Worm (Caenorhabditis elegans) whole organism, L3 larva: ENCODE data around the gene Y69A2AR.47.
A peak's percentile ranks its signal among the peaks of the same experiment; 100 is the strongest.

Experiments used
- R02D3.7 ChIP-seq: fragments of 150-350 bp; optimal IDR thresholded peaks from 2 replicates; lab custom pipeline; 2014; ENCODE audit warnings: missing biosample characterization, missing genetic modification characterization
- ZK546.5 ChIP-seq: sonication (generic microtip); optimal IDR thresholded peaks from 2 replicates; lab custom pipeline; 2017; ENCODE audit warnings: missing biosample characterization, missing genetic modification characterization
- aly-2 ChIP-seq: fragments of 150-350 bp; optimal IDR thresholded peaks from 2 replicates; lab custom pipeline; 2014; ENCODE audit warnings: missing biosample characterization, missing genetic modification characterization
- ama-1 ChIP-seq: fragments of 150-350 bp; optimal IDR thresholded peaks from 2 replicates; lab custom pipeline; 2018
- ceh-16 ChIP-seq: sonication (generic microtip); optimal IDR thresholded peaks from 2 replicates; lab custom pipeline; 2017; ENCODE audit warnings: missing biosample characterization, missing genetic modification characterization
- ceh-28 ChIP-seq: fragments of 150-350 bp; optimal IDR thresholded peaks from 2 replicates; lab custom pipeline; 2014; ENCODE audit warnings: missing biosample characterization, missing genetic modification reagents, missing genetic modification characterization
- ceh-82 ChIP-seq: fragments of 150-350 bp; optimal IDR thresholded peaks from 2 replicates; lab custom pipeline; 2014; ENCODE audit warnings: missing biosample characterization, missing genetic modification characterization
- ceh-9 ChIP-seq: sonication (generic microtip); optimal IDR thresholded peaks from 2 replicates; lab custom pipeline; 2018; ENCODE audit warnings: missing biosample characterization, missing genetic modification characterization
- daf-12 ChIP-seq: fragments of 150-350 bp; optimal IDR thresholded peaks from 2 replicates; lab custom pipeline; 2014; ENCODE audit warnings: missing biosample characterization, missing genetic modification reagents, missing genetic modification characterization
- egl-27 ChIP-seq: sonication (generic microtip); optimal IDR thresholded peaks from 4 replicates; lab custom pipeline; 2017; ENCODE audit warnings: missing biosample characterization, missing genetic modification reagents, missing genetic modification characterization
- egl-5 ChIP-seq: fragments of 150-350 bp; optimal IDR thresholded peaks from 2 replicates; lab custom pipeline; 2017; ENCODE audit warnings: missing biosample characterization, missing genetic modification reagents, missing genetic modification characterization, inconsistent platforms
- elt-2 ChIP-seq: sonication (generic microtip); optimal IDR thresholded peaks from 2 replicates; lab custom pipeline; 2016; ENCODE audit warnings: missing genetic modification reagents, mild to moderate bottlenecking, missing genetic modification characterization, missing compliant biosample characterization
- elt-3 ChIP-seq, 3 experiments: fragments of 150-350 bp in 1 of 3; sonication (generic microtip) in 2 of 3; optimal IDR thresholded peaks; 2 replicates in 2 of 3; 4 replicates in 1 of 3; lab custom pipeline; 2014 to 2017; ENCODE audit warnings: missing biosample characterization in 3 of 3, missing genetic modification characterization in 3 of 3
- eor-1 ChIP-seq, 2 experiments: fragments of 150-350 bp; optimal IDR thresholded peaks; 2 replicates each; lab custom pipeline; 2014 to 2018; ENCODE audit warnings: missing biosample characterization in 2 of 2, missing genetic modification characterization in 2 of 2
- fkh-10 ChIP-seq: sonication (generic microtip); optimal IDR thresholded peaks from 2 replicates; lab custom pipeline; 2017; ENCODE audit warnings: missing biosample characterization, missing genetic modification reagents, missing genetic modification characterization
- fkh-2 ChIP-seq: fragments of 150-350 bp; optimal IDR thresholded peaks from 2 replicates; lab custom pipeline; 2014; ENCODE audit warnings: missing biosample characterization, missing genetic modification reagents, missing genetic modification characterization
- fos-1 ChIP-seq: fragments of 150-350 bp; optimal IDR thresholded peaks from 2 replicates; lab custom pipeline; 2014; ENCODE audit warnings: missing biosample characterization, missing genetic modification characterization
- hmg-11 ChIP-seq: sonication (generic microtip); optimal IDR thresholded peaks from 2 replicates; lab custom pipeline; 2016; ENCODE audit warnings: missing genetic modification characterization, missing compliant biosample characterization
- jun-1 ChIP-seq: fragments of 150-350 bp; optimal IDR thresholded peaks from 2 replicates; lab custom pipeline; 2014; ENCODE audit warnings: missing biosample characterization, missing genetic modification reagents, missing genetic modification characterization
- lin-15B ChIP-seq: fragments of 150-350 bp; optimal IDR thresholded peaks from 2 replicates; lab custom pipeline; 2014; ENCODE audit warnings: missing biosample characterization, missing genetic modification characterization
- lin-39 ChIP-seq: fragments of 150-350 bp; optimal IDR thresholded peaks from 2 replicates; lab custom pipeline; 2018; ENCODE audit warnings: missing biosample characterization, missing genetic modification reagents, missing genetic modification characterization
- lsy-12 ChIP-seq: sonication (generic microtip); optimal IDR thresholded peaks from 2 replicates; lab custom pipeline; 2016; ENCODE audit warnings: mild to moderate bottlenecking, missing genetic modification characterization, missing compliant biosample characterization
- mdl-1 ChIP-seq: fragments of 150-350 bp; optimal IDR thresholded peaks from 2 replicates; lab custom pipeline; 2014; ENCODE audit warnings: missing biosample characterization, missing genetic modification characterization
- mml-1 ChIP-seq: fragments of 150-350 bp; sonication (generic microtip); optimal IDR thresholded peaks from 3 replicates; lab custom pipeline; 2014; ENCODE audit warnings: missing biosample characterization, missing genetic modification characterization
- nfya-1 ChIP-seq: sonication (generic microtip); optimal IDR thresholded peaks from 2 replicates; lab custom pipeline; 2017; ENCODE audit warnings: missing genetic modification characterization, mild to moderate bottlenecking, missing compliant biosample characterization, antibody characterized with exemption, moderate library complexity; ENCODE audit not compliant: insufficient read depth
- nhr-11 ChIP-seq: fragments of 150-350 bp; optimal IDR thresholded peaks from 2 replicates; lab custom pipeline; 2014; ENCODE audit warnings: missing biosample characterization, missing genetic modification characterization
- nhr-12 ChIP-seq: fragments of 150-350 bp; optimal IDR thresholded peaks from 2 replicates; lab custom pipeline; 2014; ENCODE audit warnings: missing biosample characterization, missing genetic modification characterization
- nhr-23 ChIP-seq: fragments of 150-350 bp; optimal IDR thresholded peaks from 2 replicates; lab custom pipeline; 2014; ENCODE audit warnings: missing biosample characterization, missing genetic modification reagents, missing genetic modification characterization
- nhr-237 ChIP-seq: fragments of 150-350 bp; optimal IDR thresholded peaks from 2 replicates; lab custom pipeline; 2014; ENCODE audit warnings: missing biosample characterization, missing genetic modification characterization
- nhr-25 ChIP-seq: sonication (generic microtip); optimal IDR thresholded peaks from 2 replicates; lab custom pipeline; 2017; ENCODE audit warnings: missing biosample characterization, missing genetic modification characterization
- nhr-28 ChIP-seq: fragments of 150-350 bp; optimal IDR thresholded peaks from 2 replicates; lab custom pipeline; 2014; ENCODE audit warnings: missing biosample characterization, missing genetic modification characterization
- nhr-43 ChIP-seq: sonication (generic microtip); optimal IDR thresholded peaks from 2 replicates; lab custom pipeline; 2016; ENCODE audit warnings: mild to moderate bottlenecking, missing genetic modification characterization, missing compliant biosample characterization; ENCODE audit not compliant: poor library complexity, severe bottlenecking
- nhr-76 ChIP-seq: fragments of 150-350 bp; sonication (generic microtip); optimal IDR thresholded peaks from 5 replicates; lab custom pipeline; 2014; ENCODE audit warnings: missing biosample characterization, missing genetic modification characterization
- pha-4 ChIP-seq: fragments of 150-350 bp; optimal IDR thresholded peaks from 2 replicates; lab custom pipeline; 2014; ENCODE audit warnings: missing biosample characterization, missing genetic modification reagents, missing genetic modification characterization
- sea-2 ChIP-seq: fragments of 150-350 bp; sonication (generic microtip); optimal IDR thresholded peaks from 4 replicates; lab custom pipeline; 2014; ENCODE audit warnings: missing biosample characterization, missing genetic modification reagents, missing genetic modification characterization
- skn-1 ChIP-seq: fragments of 150-350 bp; optimal IDR thresholded peaks from 2 replicates; lab custom pipeline; 2014; ENCODE audit warnings: missing biosample characterization, missing genetic modification characterization
- snpc-4 ChIP-seq: fragments of 150-350 bp; optimal IDR thresholded peaks from 2 replicates; lab custom pipeline; 2014; ENCODE audit warnings: missing biosample characterization, missing genetic modification characterization
- tbx-2 ChIP-seq: sonication (generic microtip); optimal IDR thresholded peaks from 2 replicates; lab custom pipeline; 2016; ENCODE audit warnings: mild to moderate bottlenecking, missing genetic modification characterization, missing compliant biosample characterization
- unc-39 ChIP-seq: sonication (generic microtip); optimal IDR thresholded peaks from 4 replicates; lab custom pipeline; 2017; ENCODE audit warnings: missing biosample characterization, missing genetic modification characterization
- unc-62 ChIP-seq: fragments of 150-350 bp; sonication (generic microtip); optimal IDR thresholded peaks from 4 replicates; lab custom pipeline; 2014; ENCODE audit warnings: missing biosample characterization, missing genetic modification reagents, missing genetic modification characterization
- zag-1 ChIP-seq: fragments of 150-350 bp; optimal IDR thresholded peaks from 2 replicates; lab custom pipeline; 2014; ENCODE audit warnings: missing biosample characterization, missing genetic modification characterization
- ztf-11 ChIP-seq: fragments of 150-350 bp; optimal IDR thresholded peaks from 2 replicates; lab custom pipeline; 2014; ENCODE audit warnings: missing biosample characterization, missing genetic modification characterization

Y69A2AR.47 gene

ce11 chrIV:2630145-2630544, 32.6 kb downstream of the Y69A2AR.47 start:
- TF ChIP-seq lin-15B (tag; lab: Kevin White, UChicago) (no peak), mdl-1 (tag; lab: Kevin White, UChicago) (no peak), sea-2 (GFP tag; lab: Kevin White, UChicago) (no peak), tbx-2 (tag; lab: Kevin White, UChicago) (no peak), snpc-4 (tag; lab: Kevin White, UChicago) (no peak), aly-2 (tag; lab: Kevin White, UChicago) (no peak), jun-1 (tag; lab: Kevin White, UChicago) (no peak), ama-1 (no peak), fkh-2 (no peak), unc-62 (GFP tag; lab: Kevin White, UChicago) (no peak), fkh-10 (no peak), eor-1 (tag; optimal IDR thresholded peaks at IDR 0.05; lab: Kevin White, UChicago) (no peak), ceh-16 (tag; lab: Kevin White, UChicago) (no peak)

DNA sequence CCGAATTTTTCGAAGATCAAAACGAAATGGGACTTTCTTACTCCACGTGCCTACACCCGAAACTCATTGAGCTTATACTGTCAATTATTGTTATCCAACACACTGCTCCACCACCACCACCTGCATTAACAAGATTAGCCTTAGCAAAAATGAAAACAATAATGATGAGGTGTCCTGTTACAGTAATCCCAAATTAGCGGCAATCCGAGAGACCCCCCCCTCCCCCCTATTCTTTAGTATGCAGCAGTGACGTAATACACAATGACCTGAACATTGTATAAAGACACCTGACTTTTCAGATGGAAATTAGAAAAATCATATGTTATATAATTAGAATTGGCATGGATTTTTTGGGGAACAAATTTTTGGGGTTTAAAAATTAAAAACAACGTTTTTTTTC, 37.5 kb downstream of the Y69A2AR.47 start:
- no peak for TF ChIP-seq sea-2 (GFP tag; lab: Kevin White, UChicago)
- TF ChIP-seq fkh-10: no peak
- TF ChIP-seq mml-1 (tag; lab: Kevin White, UChicago): no peak
- no peak for TF ChIP-seq fkh-2
- no peak for TF ChIP-seq unc-62 (GFP tag; lab: Kevin White, UChicago)
- no peak for TF ChIP-seq skn-1 (tag; lab: Kevin White, UChicago)
- TF ChIP-seq R02D3.7 (tag; lab: Kevin White, UChicago): no peak
- no peak for TF ChIP-seq ZK546.5 (tag; lab: Kevin White, UChicago)
- no peak for TF ChIP-seq nhr-12
- TF ChIP-seq elt-3 (tag; optimal IDR thresholded peaks at IDR 0.05; lab: Kevin White, UChicago): no peak
- TF ChIP-seq daf-12: no peak
- TF ChIP-seq fos-1 (tag; lab: Kevin White, UChicago): no peak
- no peak for TF ChIP-seq lin-39 (tag; lab: Kevin White, UChicago)
- TF ChIP-seq, all 47 proteins: peak for 0

DNA sequence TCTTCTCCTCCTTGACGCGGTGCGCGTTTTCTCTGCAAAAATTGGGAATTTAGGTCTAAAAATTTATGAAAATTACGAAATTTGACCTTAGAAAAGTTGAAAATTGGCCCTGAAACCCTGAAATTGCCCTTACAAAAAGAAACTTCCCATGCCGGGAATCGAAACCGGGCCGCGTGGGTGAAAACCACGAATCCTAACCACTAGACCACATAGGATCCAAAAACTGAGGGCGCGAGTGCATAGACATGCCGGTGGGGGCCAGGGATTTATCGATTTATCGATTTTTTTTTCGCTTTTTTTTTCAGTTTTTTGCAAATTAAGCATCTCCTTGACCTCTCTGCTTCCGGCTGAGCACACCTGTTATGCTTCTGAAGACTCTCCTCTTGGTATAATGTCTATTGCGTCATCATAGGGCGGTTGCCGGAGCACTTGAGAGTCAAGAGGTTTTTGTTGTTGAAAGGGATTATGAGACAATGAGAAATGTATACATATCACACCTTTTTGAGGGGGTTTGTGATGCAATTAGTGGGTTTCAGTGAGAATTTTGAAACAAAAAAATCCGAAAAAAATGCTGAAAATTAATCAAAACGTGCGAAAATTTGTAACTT, 42.3 kb downstream of the Y69A2AR.47 start:
- peak; percentile 95 for TF ChIP-seq ceh-28 (tag; lab: Kevin White, UChicago)
- no peak for TF ChIP-seq unc-39
- no peak for TF ChIP-seq elt-2
- TF ChIP-seq lin-15B (tag; lab: Kevin White, UChicago): peak; percentile 21
- TF ChIP-seq R02D3.7 (tag; lab: Kevin White, UChicago): no peak
- TF ChIP-seq zag-1: no peak
- no peak for TF ChIP-seq fkh-2
- TF ChIP-seq ceh-82 (tag; lab: Kevin White, UChicago): peak; percentile 28
- TF ChIP-seq ceh-16 (tag; lab: Kevin White, UChicago): no peak
- peak; percentile 19 for TF ChIP-seq lsy-12 (tag; lab: Kevin White, UChicago)
- TF ChIP-seq nfya-1: peak; percentile 16
- TF ChIP-seq ZK546.5 (tag; lab: Kevin White, UChicago): no peak
- TF ChIP-seq pha-4 (tag; lab: Kevin White, UChicago): peak; percentile 14
- TF ChIP-seq tbx-2 (tag; lab: Kevin White, UChicago): no peak
- TF ChIP-seq nhr-76: no peak
- peak; percentile 4 for TF ChIP-seq nhr-43
- TF ChIP-seq unc-62 (GFP tag; lab: Kevin White, UChicago): no peak
- TF ChIP-seq nhr-23: no peak
- no peak for TF ChIP-seq nhr-28
- peak; percentile 13 for TF ChIP-seq hmg-11 (tag; lab: Kevin White, UChicago)

- TF ChIP-seq pha-4 (tag; lab: Kevin White, UChicago): peak; percentile 76
- no peak for TF ChIP-seq mml-1 (tag; lab: Kevin White, UChicago)
- TF ChIP-seq unc-39: no peak
- peak; percentile 90 for TF ChIP-seq lin-15B (tag; lab: Kevin White, UChicago)
- TF ChIP-seq jun-1 (tag; lab: Kevin White, UChicago): peak; percentile 38
- no peak for TF ChIP-seq nhr-237
- TF ChIP-seq lin-39 (tag; lab: Kevin White, UChicago): peak; percentile 40
- no peak for TF ChIP-seq unc-62 (GFP tag; lab: Kevin White, UChicago)
- TF ChIP-seq nhr-43: peak; percentile 24
- peak; percentile 73 for TF ChIP-seq nhr-25 (tag; lab: Kevin White, UChicago)
- TF ChIP-seq fkh-10: no peak
- TF ChIP-seq ama-1: no peak
- peak; percentile 7 for TF ChIP-seq elt-2
- TF ChIP-seq hmg-11 (tag; lab: Kevin White, UChicago): peak; percentile 31
- TF ChIP-seq ceh-28 (tag; lab: Kevin White, UChicago): peak; percentile 94
- TF ChIP-seq R02D3.7 (tag; lab: Kevin White, UChicago): peak; percentile 33
- no peak for TF ChIP-seq lsy-12 (tag; lab: Kevin White, UChicago)
- TF ChIP-seq ztf-11 (tag; lab: Kevin White, UChicago): no peak
- TF ChIP-seq egl-5: peak; percentile 81
- TF ChIP-seq ceh-16 (tag; lab: Kevin White, UChicago): no peak
- TF ChIP-seq daf-12: no peak
- TF ChIP-seq sea-2 (GFP tag; lab: Kevin White, UChicago): no peak
- no peak for TF ChIP-seq eor-1 (tag; optimal IDR thresholded peaks at IDR 0.05; lab: Kevin White, UChicago)
- peak; percentile 28 for TF ChIP-seq skn-1 (tag; lab: Kevin White, UChicago)
- no peak for TF ChIP-seq nhr-12
- TF ChIP-seq zag-1: no peak
- no peak for TF ChIP-seq ZK546.5 (tag; lab: Kevin White, UChicago)
- peak; percentile 62 for TF ChIP-seq snpc-4 (tag; lab: Kevin White, UChicago)
- no peak for TF ChIP-seq nhr-11 (tag; lab: Kevin White, UChicago)
- no peak for TF ChIP-seq ceh-9 (tag; lab: Kevin White, UChicago)
- TF ChIP-seq mdl-1 (tag; lab: Kevin White, UChicago): no peak
- TF ChIP-seq egl-27: no peak
- TF ChIP-seq nhr-23: peak; percentile 82
Measured at ce11 chrIV:2640950-2641349, 43.4 kb downstream of the Y69A2AR.47 start, which contains the start of the genes mdf-2 and nduv-3. Gene mdf-2 (minus strand): TSS chrIV:2641125. Gene nduv-3 (plus strand): TSS chrIV:2641310.
